Fruit fly (Drosophila melanogaster) whole organism, embryonic: ENCODE data around the gene beag.

Experiments
- Bgb ChIP-seq: fragments of 200-800 bp; sonication (Bioruptor generic); IDR thresholded peaks from 2 replicates; pipeline ENCODE4 v1.3.6; 2022; ENCODE audit warnings: missing biosample characterization, missing genetic modification characterization; ENCODE audit not compliant: partially characterized antibody
- CG10654 ChIP-seq: fragments of 200-800 bp; sonication (Bioruptor generic); optimal IDR thresholded peaks from 2 replicates; lab custom pipeline; 2016; ENCODE audit warnings: missing biosample characterization, missing genetic modification characterization
- CG13123 ChIP-seq: fragments of 200-800 bp; sonication (Bioruptor generic); optimal IDR thresholded peaks from 2 replicates; lab custom pipeline; 2016; ENCODE audit warnings: missing biosample characterization, missing genetic modification characterization
- CG17186 ChIP-seq: fragments of 200-800 bp; sonication (Bioruptor generic); optimal IDR thresholded peaks from 3 replicates; lab custom pipeline; 2017; ENCODE audit warnings: missing biosample characterization, missing genetic modification reagents, missing genetic modification characterization
- CG17361 ChIP-seq: fragments of 200-800 bp; sonication (Bioruptor generic); IDR thresholded peaks from 3 replicates; pipeline ENCODE4 v1.3.6; 2022; ENCODE audit warnings: missing biosample characterization, missing genetic modification characterization
- CG18619 ChIP-seq: fragments of 200-800 bp; sonication (Bioruptor generic); optimal IDR thresholded peaks from 3 replicates; lab custom pipeline; 2017; ENCODE audit warnings: missing biosample characterization, mild to moderate bottlenecking, missing genetic modification characterization
- CG2875 ChIP-seq: fragments of 200-800 bp; sonication (Bioruptor generic); optimal IDR thresholded peaks from 2 replicates; lab custom pipeline; 2017; ENCODE audit warnings: missing biosample characterization, mild to moderate bottlenecking, missing genetic modification characterization, missing genetic modification reagents
- CG3065 ChIP-seq: fragments of 200-800 bp; sonication (Bioruptor generic); optimal IDR thresholded peaks from 2 replicates; lab custom pipeline; 2016; ENCODE audit warnings: missing biosample characterization, missing genetic modification characterization
- CG4617 ChIP-seq: fragments of 200-800 bp; sonication (Bioruptor generic); optimal IDR thresholded peaks from 3 replicates; lab custom pipeline; 2016; ENCODE audit warnings: missing biosample characterization, missing genetic modification characterization, borderline replicate concordance
- CG5180 ChIP-seq: fragments of 200-800 bp; sonication (Bioruptor generic); optimal IDR thresholded peaks from 3 replicates; lab custom pipeline; 2017; ENCODE audit warnings: missing biosample characterization, missing genetic modification characterization, mild to moderate bottlenecking, moderate library complexity, missing genetic modification reagents
- CG8924 ChIP-seq: fragments of 200-800 bp; optimal IDR thresholded peaks from 3 replicates; lab custom pipeline; 2019; ENCODE audit warnings: missing biosample characterization, mild to moderate bottlenecking, missing genetic modification characterization, moderate library complexity
- CG9797 ChIP-seq: fragments of 200-800 bp; sonication (Bioruptor generic); optimal IDR thresholded peaks from 3 replicates; lab custom pipeline; 2018; ENCODE audit warnings: missing biosample characterization, mild to moderate bottlenecking, missing genetic modification characterization
- CTCF ChIP-seq: fragments of 200-800 bp; sonication (Bioruptor generic); optimal IDR thresholded peaks from 2 replicates; lab custom pipeline; 2017; ENCODE audit warnings: missing biosample characterization, mild to moderate bottlenecking, missing genetic modification characterization, moderate library complexity
- Dp ChIP-seq: fragments of 200-800 bp; sonication (Bioruptor generic); optimal IDR thresholded peaks from 2 replicates; lab custom pipeline; 2018; ENCODE audit warnings: missing biosample characterization, mild to moderate bottlenecking, missing genetic modification characterization, moderate library complexity
- Eip74EF ChIP-seq, 2 experiments: fragments of 200-800 bp in 1 of 2; fragments of >200 bp in 1 of 2; sonication (Bioruptor generic) in 1 of 2; optimal IDR thresholded peaks; 2 replicates each; lab custom pipeline; 2017 to 2019; ENCODE audit warnings: missing biosample characterization in 2 of 2, missing genetic modification characterization in 2 of 2, mild to moderate bottlenecking in 1 of 2, moderate library complexity in 1 of 2
- Ets65A ChIP-seq: fragments of 200-800 bp; sonication (Bioruptor generic); peaks from one replicate; lab custom pipeline; 2016; ENCODE audit warnings: missing biosample characterization, missing genetic modification characterization
- H15 ChIP-seq: fragments of 200-800 bp; sonication (Bioruptor generic); IDR thresholded peaks from 3 replicates; pipeline ENCODE4 v1.3.6; 2022; ENCODE audit warnings: missing biosample characterization, missing genetic modification characterization
- HmgZ ChIP-seq: fragments of 200-800 bp; sonication (Bioruptor generic); optimal IDR thresholded peaks from 2 replicates; lab custom pipeline; 2018; ENCODE audit warnings: missing biosample characterization, mild to moderate bottlenecking, missing genetic modification characterization
- MESR4 ChIP-seq: fragments of 200-800 bp; sonication (Bioruptor generic); optimal IDR thresholded peaks from 2 replicates; lab custom pipeline; 2018; ENCODE audit warnings: missing biosample characterization, mild to moderate bottlenecking, missing genetic modification characterization, moderate library complexity
- Mrtf ChIP-seq: fragments of 200-800 bp; sonication (Bioruptor generic); IDR thresholded peaks from 3 replicates; pipeline ENCODE4 v1.3.6; 2022; ENCODE audit warnings: missing biosample characterization, missing genetic modification characterization
- Neu2 ChIP-seq: fragments of 200-800 bp; sonication (Bioruptor generic); optimal IDR thresholded peaks from 3 replicates; lab custom pipeline; 2016; ENCODE audit warnings: missing biosample characterization, missing genetic modification characterization, borderline replicate concordance
- Oaz ChIP-seq: fragments of 200-800 bp; sonication (Bioruptor generic); IDR thresholded peaks from 2 replicates; pipeline ENCODE4 v1.3.6; 2022; ENCODE audit warnings: missing biosample characterization, missing genetic modification characterization
- Poxn ChIP-seq: fragments of 200-800 bp; sonication (Bioruptor generic); IDR thresholded peaks from 2 replicates; pipeline ENCODE4 v1.3.6; 2022; ENCODE audit warnings: missing biosample characterization, missing genetic modification characterization
- Sin3A ChIP-seq: fragments of >200 bp; optimal IDR thresholded peaks from 2 replicates; lab custom pipeline; 2018
- Trl ChIP-seq, 3 experiments: fragments of >200 bp in 2 of 3; fragments of 200-800 bp in 1 of 3; sonication (Bioruptor generic) in 1 of 3; optimal IDR thresholded peaks; 2 replicates in 1 of 3; 3 replicates in 2 of 3; lab custom pipeline; 2016 to 2017; ENCODE audit warnings: missing biosample characterization in 1 of 3, missing genetic modification characterization in 1 of 3
- YL-1 ChIP-seq: fragments of 200-800 bp; sonication (Bioruptor generic); optimal IDR thresholded peaks from 3 replicates; lab custom pipeline; 2017; ENCODE audit warnings: missing biosample characterization, mild to moderate bottlenecking, missing genetic modification characterization
- abd-A ChIP-seq: fragments of 200-800 bp; sonication (Bioruptor generic); optimal IDR thresholded peaks from 3 replicates; lab custom pipeline; 2019; ENCODE audit warnings: missing biosample characterization, mild to moderate bottlenecking, missing genetic modification characterization, moderate library complexity
- bbx ChIP-seq: fragments of 200-800 bp; sonication (Bioruptor generic); IDR thresholded peaks from 2 replicates; pipeline ENCODE4 v1.3.6; 2022; ENCODE audit warnings: missing biosample characterization, missing genetic modification characterization; ENCODE audit not compliant: partially characterized antibody
- br ChIP-seq: fragments of >200 bp; optimal IDR thresholded peaks from 2 replicates; lab custom pipeline; 2017
- dmrt99B ChIP-seq: fragments of 200-800 bp; sonication (Bioruptor generic); optimal IDR thresholded peaks from 2 replicates; lab custom pipeline; 2018; ENCODE audit warnings: missing biosample characterization, mild to moderate bottlenecking, missing genetic modification characterization, moderate library complexity
- ems ChIP-seq: fragments of 200-800 bp; sonication (Bioruptor generic); optimal IDR thresholded peaks from 3 replicates; lab custom pipeline; 2016; ENCODE audit warnings: missing biosample characterization, missing genetic modification characterization
- fd3F ChIP-seq: fragments of 200-800 bp; sonication (Bioruptor generic); optimal IDR thresholded peaks from 2 replicates; lab custom pipeline; 2018; ENCODE audit warnings: missing biosample characterization, mild to moderate bottlenecking, missing genetic modification characterization, moderate library complexity
- fd64A ChIP-seq: fragments of 200-800 bp; sonication (Bioruptor generic); optimal IDR thresholded peaks from 3 replicates; lab custom pipeline; 2018; ENCODE audit warnings: missing biosample characterization, mild to moderate bottlenecking, missing genetic modification characterization
- fru ChIP-seq: fragments of >200 bp; optimal IDR thresholded peaks from 2 replicates; lab custom pipeline; 2017
- gce ChIP-seq: fragments of 200-800 bp; sonication (Bioruptor generic); IDR thresholded peaks from 3 replicates; pipeline ENCODE4 v1.3.6; 2022; ENCODE audit warnings: missing biosample characterization, missing genetic modification characterization
- gfzf ChIP-seq: fragments of 200-800 bp; sonication (Bioruptor generic); optimal IDR thresholded peaks from 2 replicates; lab custom pipeline; 2016; ENCODE audit warnings: missing biosample characterization, mild to moderate bottlenecking, missing genetic modification characterization, moderate library complexity
- gro ChIP-seq: fragments of 200-800 bp; sonication (Bioruptor generic); optimal IDR thresholded peaks from 2 replicates; lab custom pipeline; 2016; ENCODE audit warnings: missing biosample characterization, missing genetic modification characterization
- lbe ChIP-seq: fragments of 200-800 bp; sonication (Bioruptor generic); optimal IDR thresholded peaks from 2 replicates; lab custom pipeline; 2016; ENCODE audit warnings: missing biosample characterization, mild to moderate bottlenecking, missing genetic modification characterization
- lov ChIP-seq, 2 experiments: fragments of 200-800 bp in 1 of 2; fragments of >200 bp in 1 of 2; sonication (Bioruptor generic) in 1 of 2; IDR thresholded peaks in 1 of 2; optimal IDR thresholded peaks in 1 of 2; 2 replicates in 1 of 2; 3 replicates in 1 of 2; pipeline versions ENCODE4 v1.3.6 to Lab custom; 2017 to 2022; ENCODE audit warnings: missing biosample characterization in 1 of 2, missing genetic modification characterization in 1 of 2
- nerfin-2 ChIP-seq: fragments of 200-800 bp; sonication (Bioruptor generic); IDR thresholded peaks from 2 replicates; pipeline ENCODE4 v1.3.6; 2022; ENCODE audit warnings: missing biosample characterization, missing genetic modification characterization; ENCODE audit not compliant: partially characterized antibody
- nmo ChIP-seq: fragments of 200-800 bp; sonication (Bioruptor generic); optimal IDR thresholded peaks from 2 replicates; lab custom pipeline; 2018; ENCODE audit warnings: missing biosample characterization, mild to moderate bottlenecking, missing genetic modification characterization, moderate library complexity
- phol ChIP-seq: fragments of 200-800 bp; sonication (Bioruptor generic); optimal IDR thresholded peaks from 3 replicates; lab custom pipeline; 2018; ENCODE audit warnings: missing biosample characterization, mild to moderate bottlenecking, missing genetic modification characterization, moderate library complexity
- pnt ChIP-seq: fragments of 200-800 bp; sonication (Bioruptor generic); optimal IDR thresholded peaks from 3 replicates; lab custom pipeline; 2016; ENCODE audit warnings: missing biosample characterization, missing genetic modification characterization
- pros ChIP-seq: fragments of 200-800 bp; sonication (Bioruptor generic); optimal IDR thresholded peaks from 3 replicates; lab custom pipeline; 2019; ENCODE audit warnings: missing biosample characterization, mild to moderate bottlenecking, missing genetic modification characterization, moderate library complexity
- sens ChIP-seq: fragments of 200-800 bp; sonication (Bioruptor generic); peaks from one replicate; lab custom pipeline; 2016; ENCODE audit warnings: missing biosample characterization, missing genetic modification characterization
- so ChIP-seq: fragments of 200-800 bp; sonication (Bioruptor generic); IDR thresholded peaks from 3 replicates; pipeline ENCODE4 v1.3.6; 2022; ENCODE audit warnings: missing biosample characterization, missing genetic modification characterization
- stwl ChIP-seq: fragments of 200-800 bp; sonication (Bioruptor generic); optimal IDR thresholded peaks from 3 replicates; lab custom pipeline; 2018; ENCODE audit warnings: missing biosample characterization, mild to moderate bottlenecking, missing genetic modification characterization, moderate library complexity
- trh ChIP-seq: fragments of 200-800 bp; sonication (Bioruptor generic); optimal IDR thresholded peaks from 2 replicates; lab custom pipeline; 2016; ENCODE audit warnings: missing biosample characterization, missing genetic modification characterization
- vfl ChIP-seq: fragments of 200-800 bp; sonication (Bioruptor generic); optimal IDR thresholded peaks from 2 replicates; lab custom pipeline; 2016; ENCODE audit warnings: missing biosample characterization, missing genetic modification characterization

The beag gene

dm6 chr3R:9014859-9015466, 49.9 kb downstream of the beag start, which contains the start of the genes Kcmf1, Sf3b5 and CG11986 (continued):
- TF ChIP-seq CG8924 (tag; lab: Kevin White, UChicago) (peak; percentile 20), Ets65A (peak; percentile 1), vfl (GFP tag; lab: Kevin White, UChicago) (no peak), Oaz (GFP tag; lab: Robert Waterston, UW) (no peak), sens (GFP tag; lab: Kevin White, UChicago) (peak; percentile 57), Poxn (GFP tag; lab: Robert Waterston, UW) (no peak), CG9797 (GFP tag; lab: Kevin White, UChicago) (peak; percentile 74), gfzf (GFP tag; lab: Kevin White, UChicago) (peak; percentile 72), Dp (GFP tag; lab: Kevin White, UChicago) (peak; percentile 10), Sin3A (lab: Kevin White, UChicago) (peak; percentile 34), CG17361 (no peak), CG17186 (GFP tag; lab: Kevin White, UChicago) (peak; percentile 4), YL-1 (GFP tag; lab: Kevin White, UChicago) (peak; percentile 22), abd-A (tag; lab: Kevin White, UChicago) (no peak), Neu2 (GFP tag; lab: Kevin White, UChicago) (no peak), fru (lab: Kevin White, UChicago) (no peak), MESR4 (GFP tag; lab: Kevin White, UChicago) (peak; percentile 49), CG4617 (GFP tag; lab: Kevin White, UChicago) (peak; percentile 74), nmo (GFP tag; lab: Kevin White, UChicago) (peak; percentile 17), ems (GFP tag; lab: Kevin White, UChicago) (no peak), stwl (peak; percentile 5), pnt (GFP tag; lab: Kevin White, UChicago) (no peak), Bgb (peak; percentile 8; the same call in 1 of the 2 replicates)

dm6 chr3R:9013765-9014380, 51.0 kb downstream of the beag start:
- no peak for TF ChIP-seq fd3F
- TF ChIP-seq pros (GFP tag; lab: Kevin White, UChicago): no peak
- TF ChIP-seq lov (optimal IDR thresholded peaks at IDR 0.05; lab: Kevin White, UChicago): no peak
- no peak for TF ChIP-seq lov (GFP tag; IDR thresholded peaks at IDR 0.05; lab: Robert Waterston, UW)
- TF ChIP-seq trh (GFP tag; lab: Kevin White, UChicago): no peak
- no peak for TF ChIP-seq Eip74EF (GFP tag; optimal IDR thresholded peaks at IDR 0.05; lab: Kevin White, UChicago)
- peak; percentile 67 for TF ChIP-seq gro (GFP tag; lab: Kevin White, UChicago)
- no peak for TF ChIP-seq br (lab: Kevin White, UChicago)
- peak; percentile 49 for TF ChIP-seq CG13123 (GFP tag; lab: Kevin White, UChicago)
- TF ChIP-seq nerfin-2 (GFP tag; lab: Robert Waterston, UW): peak; percentile 14; the same call in 1 of the 2 replicates
- TF ChIP-seq Mrtf: 0 out of 3 replicates have a peak, but pooled peaks have one; percentile 20
- TF ChIP-seq fd64A (GFP tag; lab: Kevin White, UChicago): no peak
- TF ChIP-seq CTCF (GFP tag; lab: Kevin White, UChicago): peak; percentile 49
- peak; percentile 12 for TF ChIP-seq CG2875 (GFP tag; lab: Kevin White, UChicago)
- TF ChIP-seq gce (GFP tag; lab: Robert Waterston, UW): no peak
- TF ChIP-seq CG5180: no peak
- no peak for TF ChIP-seq dmrt99B (tag; lab: Kevin White, UChicago)
- TF ChIP-seq HmgZ (tag; lab: Kevin White, UChicago): peak; percentile 76
- peak; percentile 40; the same call in 1 of the 3 replicates for TF ChIP-seq so (GFP tag; lab: Robert Waterston, UW)
- TF ChIP-seq Trl (optimal IDR thresholded peaks at IDR 0.05; lab: Kevin White, UChicago): peak in 1 of 2 experiments; percentile 38
- peak; percentile 67 for TF ChIP-seq Trl (GFP tag; optimal IDR thresholded peaks at IDR 0.05; lab: Kevin White, UChicago)
- 0 out of 3 replicates have a peak, but pooled peaks have one; percentile 37 for TF ChIP-seq H15
- peak; percentile 47 for TF ChIP-seq phol (tag; lab: Kevin White, UChicago)
- TF ChIP-seq bbx (GFP tag; lab: Robert Waterston, UW): no peak
- no peak for TF ChIP-seq CG3065
- peak; percentile 10 for TF ChIP-seq CG10654 (GFP tag; lab: Kevin White, UChicago)
- peak; percentile 46 for TF ChIP-seq CG18619
- peak; percentile 73 for TF ChIP-seq lbe (GFP tag; lab: Kevin White, UChicago)
